Worm (Caenorhabditis elegans): ENCODE results near the gene nrsn-1.

Gene nrsn-1

DNA sequence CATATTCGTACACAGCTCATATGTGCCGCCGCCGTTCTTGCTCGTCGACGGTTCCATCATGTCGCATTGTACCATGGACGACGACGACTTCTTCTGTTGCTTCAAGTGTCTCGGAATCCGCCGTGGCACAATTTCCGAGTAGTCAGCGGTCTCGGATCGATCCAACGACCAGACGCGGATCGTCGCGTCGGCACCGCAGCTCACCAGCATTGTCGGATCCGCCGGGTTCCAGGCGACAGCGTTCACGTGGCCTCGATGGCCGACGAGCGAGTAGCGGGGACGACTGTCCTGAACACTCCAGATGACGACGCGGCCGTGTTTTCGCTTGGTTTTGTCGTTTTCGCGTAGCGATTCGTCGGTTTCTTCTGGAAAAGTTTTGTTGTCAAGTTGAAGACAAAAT lies 34.6 kb upstream of the nrsn-1 start:
- TF ChIP-seq Y22D7AL.16 (tag; optimal IDR thresholded peaks at IDR 0.05) (no peak), ttx-3 (tag; optimal IDR thresholded peaks at IDR 0.05) (no peak), ets-4 (tag; optimal IDR thresholded peaks at IDR 0.05) (no peak), eyg-1 (tag; optimal IDR thresholded peaks at IDR 0.05) (no peak)

DNA sequence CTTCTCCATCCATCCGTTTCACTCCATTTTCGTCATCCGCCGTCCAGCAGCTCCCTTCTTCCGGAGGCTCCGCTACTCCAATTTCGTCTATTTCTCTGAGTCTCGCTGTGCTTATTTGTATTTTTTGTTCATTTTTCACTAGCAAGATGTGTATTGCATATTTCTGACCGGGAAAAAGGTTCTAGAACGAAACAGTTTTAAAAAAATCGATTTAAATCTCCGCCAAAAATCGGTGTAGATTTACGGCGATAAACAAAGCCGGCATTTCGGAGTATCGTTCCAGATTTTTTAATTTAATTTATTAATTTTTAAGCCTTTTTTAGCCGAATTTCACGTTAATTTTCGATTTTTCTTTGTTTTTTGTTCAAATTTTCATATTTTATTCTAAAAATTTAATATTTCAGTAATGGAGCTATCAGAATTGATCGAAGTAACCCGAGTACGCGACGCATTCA lies 27.4 kb upstream of the nrsn-1 start, which contains the start of gene mtm-9:
Gene mtm-9 (plus strand): TSS at position 405 of the 455 bp plus-strand sequence.
- TF ChIP-seq unc-42 (tag; optimal IDR thresholded peaks at IDR 0.05) (peak; percentile 4), hlh-15 (tag; optimal IDR thresholded peaks at IDR 0.05) (no peak), ceh-48 (tag; optimal IDR thresholded peaks at IDR 0.05) (no peak), ceh-31 (tag; optimal IDR thresholded peaks at IDR 0.05) (peak; percentile 2), ceh-6 (GFP tag; optimal IDR thresholded peaks at IDR 0.05) (no peak), pat-9 (tag; optimal IDR thresholded peaks at IDR 0.05) (no peak), gmeb-2 (tag; optimal IDR thresholded peaks at IDR 0.05) (no peak), madf-2 (tag; optimal IDR thresholded peaks at IDR 0.05) (no peak), nfya-1 (tag; optimal IDR thresholded peaks at IDR 0.05) (peak; percentile 18)

ce11 chrV:3739302-3739701 lies 23.5 kb upstream of the nrsn-1 start, which contains the start of gene hpo-36:
Gene hpo-36 (minus strand): TSS chrV:3739402.
- TF ChIP-seq sdc-2 (tag; optimal IDR thresholded peaks at IDR 0.05) (no peak), ceh-9 (tag; optimal IDR thresholded peaks at IDR 0.05) (no peak), unc-42 (tag; optimal IDR thresholded peaks at IDR 0.05) (no peak), hlh-8 (tag; optimal IDR thresholded peaks at IDR 0.05) (no peak), ceh-45 (GFP tag; IDR thresholded peaks at IDR 0.05) (no peak), odd-2 (tag; optimal IDR thresholded peaks at IDR 0.05) (no peak), pax-1 (tag; optimal IDR thresholded peaks at IDR 0.05) (no peak), ceh-34 (tag; optimal IDR thresholded peaks at IDR 0.05) (no peak), fkh-10 (GFP tag; optimal IDR thresholded peaks at IDR 0.05) (no peak), C38D4.7 (GFP tag; optimal IDR thresholded peaks at IDR 0.05) (no peak), eyg-1 (tag; optimal IDR thresholded peaks at IDR 0.05) (no peak), hlh-13 (GFP tag; optimal IDR thresholded peaks at IDR 0.05) (no peak), K02D7.2 (tag; optimal IDR thresholded peaks at IDR 0.05) (no peak)

DNA sequence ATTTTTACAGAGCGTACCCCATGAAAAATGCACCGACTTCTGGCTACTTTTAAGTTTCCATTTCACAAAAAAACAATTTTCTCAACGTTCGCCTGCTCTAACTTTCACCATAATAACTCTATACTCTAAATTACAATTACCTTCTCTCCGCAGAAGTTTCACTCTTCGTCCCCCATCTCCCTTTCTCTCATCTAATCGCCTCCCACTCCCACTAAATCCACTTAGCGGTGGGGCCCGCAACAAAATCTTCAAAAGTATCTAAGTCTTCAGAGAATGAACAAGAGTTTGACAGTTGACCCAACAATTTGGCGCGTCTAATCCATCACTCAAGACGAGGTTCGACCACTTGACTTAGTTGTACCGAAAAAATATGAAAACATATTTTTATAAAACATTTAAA lies 22.6 kb upstream of the nrsn-1 start:
- peak; percentile 9 for TF ChIP-seq unc-42 (tag; optimal IDR thresholded peaks at IDR 0.05)
- TF ChIP-seq nhr-232 (tag; optimal IDR thresholded peaks at IDR 0.05): no peak

ce11 chrV:3724772-3725171 lies 9.0 kb upstream of the nrsn-1 start, which contains the start of gene str-30:
Gene str-30 (plus strand): TSS chrV:3725072.
- TF ChIP-seq ceh-19 (GFP tag; optimal IDR thresholded peaks at IDR 0.05): no peak
- no peak for TF ChIP-seq hlh-6 (tag; optimal IDR thresholded peaks at IDR 0.05)
- no peak for TF ChIP-seq ceh-31 (tag; optimal IDR thresholded peaks at IDR 0.05)
- no peak for TF ChIP-seq fax-1 (tag; optimal IDR thresholded peaks at IDR 0.05)

DNA sequence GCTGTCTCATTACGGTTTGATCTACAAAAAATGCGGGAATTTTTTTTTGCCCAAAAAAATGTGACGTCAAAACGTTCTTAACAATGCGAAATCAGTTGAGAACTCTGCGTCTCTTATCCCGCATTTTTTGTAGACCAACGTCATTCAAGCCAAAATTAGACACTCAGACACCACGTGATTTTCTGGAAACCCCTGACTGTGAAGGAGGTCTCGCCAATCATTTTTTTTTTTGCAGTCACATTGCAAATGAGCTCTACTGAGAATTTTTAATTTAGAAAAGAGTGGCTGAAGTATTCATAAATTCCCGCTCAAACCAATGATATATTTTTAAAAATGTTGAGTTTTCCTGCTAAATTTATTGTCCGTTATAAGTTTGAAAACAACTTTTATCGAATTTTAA lies 2.7 kb upstream of the nrsn-1 start:
- TF ChIP-seq ceh-34 (tag; optimal IDR thresholded peaks at IDR 0.05) (no peak), elt-4 (tag; optimal IDR thresholded peaks at IDR 0.05) (no peak), nhr-232 (tag; optimal IDR thresholded peaks at IDR 0.05) (no peak), dmd-4 (tag; optimal IDR thresholded peaks at IDR 0.05; ENCODE audit: borderline replicate concordance) (no peak), K09A11.1 (tag; optimal IDR thresholded peaks at IDR 0.05; ENCODE audit: insufficient read depth) (no peak), ttx-3 (tag; optimal IDR thresholded peaks at IDR 0.05) (no peak), tbx-2 (tag; optimal IDR thresholded peaks at IDR 0.05) (no peak), dve-1 (tag; optimal IDR thresholded peaks at IDR 0.05) (no peak), eyg-1 (tag; optimal IDR thresholded peaks at IDR 0.05) (no peak), ztf-16 (tag; optimal IDR thresholded peaks at IDR 0.05) (no peak), madf-2 (tag; optimal IDR thresholded peaks at IDR 0.05) (no peak), nhr-11 (tag; optimal IDR thresholded peaks at IDR 0.05) (no peak), lim-6 (tag; optimal IDR thresholded peaks at IDR 0.05) (no peak), ceh-48 (tag; optimal IDR thresholded peaks at IDR 0.05) (no peak)
